Worm (Caenorhabditis elegans) whole organism, midembryonic: ENCODE measurements around the gene fbxa-137.

Source experiments
- T22C8.4 ChIP-seq: fragments of 200-800 bp; sonication (Bioruptor generic); IDR thresholded peaks from 2 replicates; pipeline ENCODE4 v1.3.6; 2022; ENCODE audit warnings: missing genetic modification characterization, missing compliant biosample characterization
- cog-1 ChIP-seq: sonication (generic microtip); optimal IDR thresholded peaks from 2 replicates; lab custom pipeline; 2016; ENCODE audit warnings: missing genetic modification characterization, missing compliant biosample characterization
- flt-1 ChIP-seq: fragments of 200-800 bp; sonication (Bioruptor generic); IDR thresholded peaks from 2 replicates; pipeline ENCODE4 v1.3.6; 2022; ENCODE audit warnings: missing genetic modification characterization, missing compliant biosample characterization
- klf-2 ChIP-seq: fragments of 200-800 bp; sonication (Bioruptor generic); conservative IDR thresholded peaks from 2 replicates; pipeline ENCODE4 v1.3.6; 2022; ENCODE audit warnings: missing genetic modification reagents, missing genetic modification characterization, missing compliant biosample characterization
- med-1 ChIP-seq: sonication (generic microtip); optimal IDR thresholded peaks from 2 replicates; lab custom pipeline; 2017; ENCODE audit warnings: missing genetic modification characterization, mild to moderate bottlenecking, missing compliant biosample characterization, antibody characterized with exemption, missing genetic modification reagents; ENCODE audit not compliant: insufficient read depth
- ref-1 ChIP-seq: fragments of 200-800 bp; sonication (Bioruptor generic); conservative IDR thresholded peaks from 2 replicates; pipeline ENCODE4 v1.3.6; 2022; ENCODE audit warnings: missing genetic modification reagents, missing genetic modification characterization, missing compliant biosample characterization
- tab-1 ChIP-seq: fragments of 200-800 bp; sonication (Bioruptor generic); IDR thresholded peaks from 2 replicates; pipeline ENCODE4 v1.3.6; 2022; ENCODE audit warnings: missing genetic modification characterization, missing compliant biosample characterization
- ztf-23 ChIP-seq: fragments of 200-800 bp; sonication (Bioruptor generic); IDR thresholded peaks from 2 replicates; pipeline ENCODE4 v1.3.6; 2022; ENCODE audit warnings: missing genetic modification reagents, missing genetic modification characterization, missing compliant biosample characterization
- ztf-29 ChIP-seq: fragments of 200-800 bp; sonication (Bioruptor generic); IDR thresholded peaks from 2 replicates; pipeline ENCODE4 v1.3.6; 2022; ENCODE audit warnings: missing genetic modification reagents, missing genetic modification characterization, missing compliant biosample characterization

DNA sequence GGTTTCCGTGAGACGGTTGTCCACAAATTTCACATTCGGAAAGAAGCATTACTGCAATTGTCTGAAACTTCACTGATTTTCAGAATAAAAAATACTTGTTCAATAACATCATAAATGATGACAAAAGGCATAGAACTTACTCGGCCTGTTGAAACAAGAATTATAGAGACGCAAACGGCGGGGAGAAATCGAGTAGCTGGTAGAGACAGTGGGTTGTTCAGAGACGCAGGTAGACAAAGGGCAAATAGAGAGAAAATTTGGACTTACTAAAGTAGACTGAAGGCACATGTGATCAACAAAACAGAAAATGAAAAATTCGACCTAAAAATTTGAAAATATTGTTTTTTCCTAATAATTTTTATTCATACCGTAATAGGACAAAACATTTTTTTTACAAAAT lies 18.9 kb upstream of the fbxa-137 start, which contains the start of gene nhr-182:
- TF ChIP-seq ztf-23 (GFP tag; lab: Robert Waterston, UW): no peak
- TF ChIP-seq ztf-29 (GFP tag; lab: Robert Waterston, UW): no peak
- TF ChIP-seq cog-1 (tag; lab: Kevin White, UChicago): no peak
- TF ChIP-seq med-1 (GFP tag; lab: Kevin White, UChicago): no peak
- TF ChIP-seq klf-2 (GFP tag; lab: Robert Waterston, UW): no peak
- no peak for TF ChIP-seq flt-1 (GFP tag; lab: Robert Waterston, UW)
- no peak for TF ChIP-seq T22C8.4
- no peak for TF ChIP-seq tab-1 (GFP tag; lab: Robert Waterston, UW)
- TF ChIP-seq ref-1: no peak
